Fruit fly (Drosophila melanogaster) Kc167 (cell line): ENCODE data around the gene Hsp27.

ENCODE experiments used
- Myc ChIP-seq: fragments of >200 bp; optimal IDR thresholded peaks from 2 replicates; lab custom pipeline; 2017; ENCODE audit warnings: missing external identifiers
- h ChIP-seq: fragments of >200 bp; optimal IDR thresholded peaks from 3 replicates; lab custom pipeline; 2018; ENCODE audit warnings: missing external identifiers
- insv ChIP-seq: fragments of >200 bp; optimal IDR thresholded peaks from 3 replicates; lab custom pipeline; 2018; ENCODE audit warnings: missing external identifiers
- psq ChIP-seq: fragments of >200 bp; optimal IDR thresholded peaks from 2 replicates; lab custom pipeline; 2017; ENCODE audit warnings: missing external identifiers
- ttk ChIP-seq: sonication (Bioruptor generic); optimal IDR thresholded peaks from 2 replicates; lab custom pipeline; 2017; ENCODE audit warnings: missing external identifiers

DNA sequence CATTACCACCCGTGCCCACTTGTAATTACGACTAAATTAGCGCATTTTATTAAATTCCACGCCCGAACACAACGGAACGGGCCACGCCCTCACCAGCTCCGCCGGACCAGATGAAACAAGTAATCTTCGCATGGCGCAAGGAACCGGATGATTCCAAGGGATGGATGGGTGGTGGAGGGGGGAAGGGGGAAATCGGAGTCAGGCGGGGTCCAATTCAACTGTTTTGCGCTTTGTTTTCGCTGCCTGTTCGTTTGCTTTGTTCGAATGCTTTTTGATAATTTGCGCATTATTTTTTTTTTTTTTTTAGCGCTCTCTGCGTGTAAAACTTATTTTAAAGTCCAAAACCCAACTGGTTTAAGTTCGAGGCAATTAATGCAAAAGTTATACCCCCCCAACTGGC, 12.8 kb downstream of the Hsp27 start:
- TF ChIP-seq Myc (no peak), ttk (lab: Kevin White, UChicago) (no peak), psq (lab: Kevin White, UChicago) (no peak), insv (lab: Kevin White, UChicago) (no peak), h (lab: Kevin White, UChicago) (no peak)
